Worm (Caenorhabditis elegans) whole organism, midembryonic: Measurements from ENCODE around the gene ZK813.4.

Experiments
- T22C8.4 ChIP-seq: fragments of 200-800 bp; sonication (Bioruptor generic); IDR thresholded peaks from 2 replicates; pipeline ENCODE4 v1.3.6; 2022; ENCODE audit warnings: missing genetic modification characterization, missing compliant biosample characterization
- cog-1 ChIP-seq: sonication (generic microtip); optimal IDR thresholded peaks from 2 replicates; lab custom pipeline; 2016; ENCODE audit warnings: missing genetic modification characterization, missing compliant biosample characterization
- flt-1 ChIP-seq: fragments of 200-800 bp; sonication (Bioruptor generic); IDR thresholded peaks from 2 replicates; pipeline ENCODE4 v1.3.6; 2022; ENCODE audit warnings: missing genetic modification characterization, missing compliant biosample characterization
- klf-2 ChIP-seq: fragments of 200-800 bp; sonication (Bioruptor generic); conservative IDR thresholded peaks from 2 replicates; pipeline ENCODE4 v1.3.6; 2022; ENCODE audit warnings: missing genetic modification reagents, missing genetic modification characterization, missing compliant biosample characterization
- med-1 ChIP-seq: sonication (generic microtip); optimal IDR thresholded peaks from 2 replicates; lab custom pipeline; 2017; ENCODE audit warnings: missing genetic modification characterization, mild to moderate bottlenecking, missing compliant biosample characterization, antibody characterized with exemption, missing genetic modification reagents; ENCODE audit not compliant: insufficient read depth
- ref-1 ChIP-seq: fragments of 200-800 bp; sonication (Bioruptor generic); conservative IDR thresholded peaks from 2 replicates; pipeline ENCODE4 v1.3.6; 2022; ENCODE audit warnings: missing genetic modification reagents, missing genetic modification characterization, missing compliant biosample characterization
- tab-1 ChIP-seq: fragments of 200-800 bp; sonication (Bioruptor generic); IDR thresholded peaks from 2 replicates; pipeline ENCODE4 v1.3.6; 2022; ENCODE audit warnings: missing genetic modification characterization, missing compliant biosample characterization
- ztf-23 ChIP-seq: fragments of 200-800 bp; sonication (Bioruptor generic); IDR thresholded peaks from 2 replicates; pipeline ENCODE4 v1.3.6; 2022; ENCODE audit warnings: missing genetic modification reagents, missing genetic modification characterization, missing compliant biosample characterization

- no peak for TF ChIP-seq med-1
- TF ChIP-seq cog-1, result no peak
- no peak for TF ChIP-seq flt-1 (GFP tag; lab: Robert Waterston, UW)
- no peak for TF ChIP-seq klf-2 (GFP tag; lab: Robert Waterston, UW)
- no peak for TF ChIP-seq tab-1 (GFP tag; lab: Robert Waterston, UW)
- TF ChIP-seq ref-1, result no peak
- no peak for TF ChIP-seq ztf-23 (GFP tag; lab: Robert Waterston, UW)
- TF ChIP-seq T22C8.4 (GFP tag; lab: Robert Waterston, UW), result no peak
Measured at ce11 chrX:3393562-3393961, 36.4 kb downstream of the ZK813.4 start, which contains the start of gene slcf-2.
